Fruit fly (Drosophila melanogaster) whole organism, embryonic: ENCODE results near the gene bbg.

Experiments
- C15 ChIP-seq: fragments of 200-800 bp; sonication (Bioruptor generic); IDR thresholded peaks from 3 replicates; pipeline ENCODE4 v1.3.6; 2022; ENCODE audit warnings: missing biosample characterization, missing genetic modification characterization
- CG10321 ChIP-seq: fragments of 200-800 bp; sonication (Bioruptor generic); IDR thresholded peaks from 2 replicates; pipeline ENCODE4 v1.3.6; 2022; ENCODE audit warnings: missing biosample characterization, missing genetic modification characterization
- CG10565 ChIP-seq: fragments of 200-800 bp; sonication (Bioruptor generic); optimal IDR thresholded peaks from 3 replicates; lab custom pipeline; 2016; ENCODE audit warnings: missing biosample characterization, mild to moderate bottlenecking, missing genetic modification characterization
- CG11504 ChIP-seq: fragments of 200-800 bp; sonication (Bioruptor generic); optimal IDR thresholded peaks from 3 replicates; lab custom pipeline; 2019; ENCODE audit warnings: missing biosample characterization, mild to moderate bottlenecking, missing genetic modification characterization, moderate library complexity
- CG12104 ChIP-seq: fragments of 200-800 bp; sonication (Bioruptor generic); optimal IDR thresholded peaks from 3 replicates; lab custom pipeline; 2016; ENCODE audit warnings: missing biosample characterization, missing genetic modification characterization
- CG12299 ChIP-seq: fragments of 200-800 bp; sonication (Bioruptor generic); optimal IDR thresholded peaks from 2 replicates; lab custom pipeline; 2018; ENCODE audit warnings: missing biosample characterization, mild to moderate bottlenecking, missing genetic modification characterization
- CG14050 ChIP-seq: fragments of 200-800 bp; sonication (Bioruptor generic); IDR thresholded peaks from 3 replicates; pipeline ENCODE4 v1.3.6; 2022; ENCODE audit warnings: missing biosample characterization, missing genetic modification characterization
- CG14710 ChIP-seq: fragments of 200-800 bp; sonication (Bioruptor generic); optimal IDR thresholded peaks from 3 replicates; lab custom pipeline; 2019; ENCODE audit warnings: missing biosample characterization, mild to moderate bottlenecking, missing genetic modification characterization, moderate library complexity
- CG16779 ChIP-seq: fragments of 200-800 bp; sonication (Bioruptor generic); IDR thresholded peaks from 2 replicates; pipeline ENCODE4 v1.3.6; 2022; ENCODE audit warnings: missing biosample characterization, missing genetic modification characterization
- CG17359 ChIP-seq: fragments of 200-800 bp; sonication (Bioruptor generic); optimal IDR thresholded peaks from 3 replicates; lab custom pipeline; 2018; ENCODE audit warnings: missing biosample characterization, mild to moderate bottlenecking, missing genetic modification characterization, moderate library complexity
- CG17385 ChIP-seq: fragments of 200-800 bp; sonication (Bioruptor generic); optimal IDR thresholded peaks from 3 replicates; lab custom pipeline; 2018; ENCODE audit warnings: missing biosample characterization, mild to moderate bottlenecking, missing genetic modification characterization
- CG17912 ChIP-seq: fragments of 200-800 bp; sonication (Bioruptor generic); optimal IDR thresholded peaks from 2 replicates; lab custom pipeline; 2018; ENCODE audit warnings: missing biosample characterization, mild to moderate bottlenecking, missing genetic modification characterization
- CG1792 ChIP-seq: fragments of 200-800 bp; sonication (Bioruptor generic); optimal IDR thresholded peaks from 2 replicates; lab custom pipeline; 2016; ENCODE audit warnings: missing biosample characterization, missing genetic modification characterization
- CG2116 ChIP-seq: fragments of 200-800 bp; sonication (Bioruptor generic); optimal IDR thresholded peaks from 3 replicates; lab custom pipeline; 2018; ENCODE audit warnings: missing biosample characterization, mild to moderate bottlenecking, missing genetic modification characterization
- CG31365 ChIP-seq: fragments of 200-800 bp; sonication (Bioruptor generic); optimal IDR thresholded peaks from 2 replicates; lab custom pipeline; 2018; ENCODE audit warnings: missing biosample characterization, mild to moderate bottlenecking, missing genetic modification characterization
- CG34422 ChIP-seq: fragments of 200-800 bp; sonication (Bioruptor generic); IDR thresholded peaks from 3 replicates; pipeline ENCODE4 v1.3.6; 2022; ENCODE audit warnings: missing biosample characterization, missing genetic modification characterization
- CG42726 ChIP-seq: fragments of 200-800 bp; sonication (Bioruptor generic); IDR thresholded peaks from 2 replicates; pipeline ENCODE4 v1.3.6; 2022; ENCODE audit warnings: missing biosample characterization, missing genetic modification characterization; ENCODE audit not compliant: partially characterized antibody
- CG4360 ChIP-seq: fragments of 200-800 bp; sonication (Bioruptor generic); IDR thresholded peaks from 2 replicates; pipeline ENCODE4 v1.3.6; 2022; ENCODE audit warnings: missing biosample characterization, missing genetic modification characterization
- CG4854 ChIP-seq: fragments of 200-800 bp; sonication (Bioruptor generic); optimal IDR thresholded peaks from 2 replicates; lab custom pipeline; 2016; ENCODE audit warnings: missing biosample characterization, missing genetic modification characterization, inconsistent platforms
- CG6689 ChIP-seq: fragments of 200-800 bp; sonication (Bioruptor generic); IDR thresholded peaks from 2 replicates; pipeline ENCODE4 v1.3.6; 2022; ENCODE audit warnings: missing biosample characterization, missing genetic modification characterization
- CG7271 ChIP-seq: fragments of 200-800 bp; sonication (Bioruptor generic); optimal IDR thresholded peaks from 2 replicates; lab custom pipeline; 2018; ENCODE audit warnings: missing biosample characterization, mild to moderate bottlenecking, missing genetic modification characterization, moderate library complexity
- CG7786 ChIP-seq: fragments of 200-800 bp; sonication (Bioruptor generic); optimal IDR thresholded peaks from 2 replicates; lab custom pipeline; 2016; ENCODE audit warnings: missing biosample characterization, missing genetic modification characterization
- CG9727 ChIP-seq: fragments of 200-800 bp; sonication (Bioruptor generic); optimal IDR thresholded peaks from 3 replicates; lab custom pipeline; 2017; ENCODE audit warnings: missing biosample characterization, mild to moderate bottlenecking, missing genetic modification characterization
- CTCF ChIP-seq: fragments of 200-800 bp; sonication (Bioruptor generic); optimal IDR thresholded peaks from 2 replicates; lab custom pipeline; 2017; ENCODE audit warnings: missing biosample characterization, mild to moderate bottlenecking, missing genetic modification characterization, moderate library complexity
- CkIIα-i1 ChIP-seq: fragments of 200-800 bp; sonication (Bioruptor generic); IDR thresholded peaks from 2 replicates; pipeline ENCODE4 v1.3.6; 2022; ENCODE audit warnings: missing biosample characterization, missing genetic modification characterization
- Elba2 ChIP-seq: fragments of 200-800 bp; sonication (Bioruptor generic); optimal IDR thresholded peaks from 3 replicates; lab custom pipeline; 2016; ENCODE audit warnings: missing biosample characterization, missing genetic modification characterization
- Ets97D ChIP-seq: fragments of 200-800 bp; sonication (Bioruptor generic); optimal IDR thresholded peaks from 3 replicates; lab custom pipeline; 2016; ENCODE audit warnings: missing biosample characterization, missing genetic modification characterization
- HLH3B ChIP-seq: fragments of 200-800 bp; sonication (Bioruptor generic); IDR thresholded peaks from 2 replicates; pipeline ENCODE4 v1.3.6; 2022; ENCODE audit warnings: missing biosample characterization, missing genetic modification characterization
- Hr39 ChIP-seq: fragments of >200 bp; optimal IDR thresholded peaks from 2 replicates; lab custom pipeline; 2017
- MESR4 ChIP-seq: fragments of 200-800 bp; sonication (Bioruptor generic); optimal IDR thresholded peaks from 2 replicates; lab custom pipeline; 2018; ENCODE audit warnings: missing biosample characterization, mild to moderate bottlenecking, missing genetic modification characterization, moderate library complexity
- NFAT ChIP-seq: fragments of 200-800 bp; sonication (Bioruptor generic); IDR thresholded peaks from 2 replicates; pipeline ENCODE4 v1.3.6; 2022; ENCODE audit warnings: missing biosample characterization, missing genetic modification characterization
- Nf-YC ChIP-seq: fragments of 200-800 bp; optimal IDR thresholded peaks from 3 replicates; lab custom pipeline; 2019; ENCODE audit warnings: missing biosample characterization, mild to moderate bottlenecking, missing genetic modification characterization, moderate library complexity
- Sox100B ChIP-seq: fragments of 200-800 bp; sonication (Bioruptor generic); optimal IDR thresholded peaks from 3 replicates; lab custom pipeline; 2018; ENCODE audit warnings: missing biosample characterization, mild to moderate bottlenecking, missing genetic modification characterization
- Stat92E ChIP-seq, 3 experiments: fragments of >200 bp in 2 of 3; fragments of 200-800 bp in 1 of 3; sonication (Bioruptor generic) in 1 of 3; optimal IDR thresholded peaks; 2 replicates each; lab custom pipeline; 2017 to 2019; ENCODE audit warnings: missing biosample characterization in 3 of 3, missing genetic modification characterization in 3 of 3, mild to moderate bottlenecking in 1 of 3, moderate library complexity in 1 of 3
- ab ChIP-seq: fragments of 200-800 bp; sonication (Bioruptor generic); optimal IDR thresholded peaks from 2 replicates; lab custom pipeline; 2016; ENCODE audit warnings: missing biosample characterization, missing genetic modification characterization
- abd-A ChIP-seq: fragments of 200-800 bp; sonication (Bioruptor generic); optimal IDR thresholded peaks from 3 replicates; lab custom pipeline; 2019; ENCODE audit warnings: missing biosample characterization, mild to moderate bottlenecking, missing genetic modification characterization, moderate library complexity
- bab2 ChIP-seq: fragments of 200-800 bp; sonication (Bioruptor generic); optimal IDR thresholded peaks from 2 replicates; lab custom pipeline; 2016; ENCODE audit warnings: missing biosample characterization, missing genetic modification characterization
- chif ChIP-seq, 2 experiments: fragments of 200-800 bp; sonication (Bioruptor generic); optimal IDR thresholded peaks; 3 replicates each; lab custom pipeline; 2016; ENCODE audit warnings: missing biosample characterization in 2 of 2, missing genetic modification characterization in 2 of 2
- ci ChIP-seq: fragments of 200-800 bp; sonication (Bioruptor generic); IDR thresholded peaks from 3 replicates; pipeline ENCODE4 v1.3.6; 2022; ENCODE audit warnings: missing biosample characterization, missing genetic modification characterization
- crc ChIP-seq: fragments of 200-800 bp; sonication (Bioruptor generic); optimal IDR thresholded peaks from 2 replicates; lab custom pipeline; 2016; ENCODE audit warnings: missing biosample characterization, missing genetic modification characterization
- dpn ChIP-seq, 2 experiments: fragments of 200-800 bp; sonication (Bioruptor generic); optimal IDR thresholded peaks; 3 replicates each; lab custom pipeline; 2016; ENCODE audit warnings: missing biosample characterization in 2 of 2, missing genetic modification characterization in 2 of 2
- exex ChIP-seq: fragments of 200-800 bp; sonication (Bioruptor generic); optimal IDR thresholded peaks from 4 replicates; lab custom pipeline; 2018; ENCODE audit warnings: missing biosample characterization, mild to moderate bottlenecking, missing genetic modification characterization, moderate library complexity
- insv ChIP-seq, 2 experiments: fragments of 200-800 bp; sonication (Bioruptor generic); optimal IDR thresholded peaks; 3 replicates each; lab custom pipeline; 2016 to 2018; ENCODE audit warnings: missing biosample characterization in 2 of 2, missing genetic modification characterization in 2 of 2
- klu ChIP-seq: fragments of 200-800 bp; sonication (Bioruptor generic); IDR thresholded peaks from 2 replicates; pipeline ENCODE4 v1.3.6; 2022; ENCODE audit warnings: missing biosample characterization, missing genetic modification characterization
- kni ChIP-seq: fragments of 200-800 bp; sonication (Bioruptor generic); optimal IDR thresholded peaks from 3 replicates; lab custom pipeline; 2017; ENCODE audit warnings: mild to moderate bottlenecking, missing biosample characterization, missing genetic modification reagents, missing genetic modification characterization
- lbe ChIP-seq: fragments of 200-800 bp; sonication (Bioruptor generic); optimal IDR thresholded peaks from 2 replicates; lab custom pipeline; 2016; ENCODE audit warnings: missing biosample characterization, mild to moderate bottlenecking, missing genetic modification characterization
- lilli ChIP-seq: fragments of 200-800 bp; sonication (Bioruptor generic); optimal IDR thresholded peaks from 3 replicates; lab custom pipeline; 2016; ENCODE audit warnings: missing biosample characterization, missing genetic modification characterization
- pan ChIP-seq, 4 experiments: fragments of >200 bp in 3 of 4; fragments of 200-800 bp in 1 of 4; sonication (Bioruptor generic) in 1 of 4; optimal IDR thresholded peaks in 3 of 4; IDR thresholded peaks in 1 of 4; 2 replicates each; pipeline versions ENCODE4 v1.3.6 to Lab custom; 2017 to 2022; ENCODE audit warnings: missing biosample characterization in 2 of 4, missing genetic modification characterization in 2 of 4, mixed read lengths in 1 of 4
- pho ChIP-seq: fragments of 200-800 bp; sonication (Bioruptor generic); optimal IDR thresholded peaks from 2 replicates; lab custom pipeline; 2016; ENCODE audit warnings: missing biosample characterization, missing genetic modification characterization
- slou ChIP-seq: fragments of 200-800 bp; sonication (Bioruptor generic); optimal IDR thresholded peaks from 3 replicates; lab custom pipeline; 2016; ENCODE audit warnings: missing biosample characterization, missing genetic modification characterization
- ssp ChIP-seq: fragments of 200-800 bp; sonication (Bioruptor generic); IDR thresholded peaks from 2 replicates; pipeline ENCODE4 v1.3.6; 2022; ENCODE audit warnings: missing biosample characterization, missing genetic modification characterization
- toy ChIP-seq: fragments of 200-800 bp; sonication (Bioruptor generic); IDR thresholded peaks from 2 replicates; pipeline ENCODE4 v1.3.6; 2022; ENCODE audit warnings: missing biosample characterization, missing genetic modification characterization
- trem ChIP-seq: fragments of 200-800 bp; optimal IDR thresholded peaks from 3 replicates; lab custom pipeline; 2019; ENCODE audit warnings: missing biosample characterization, mild to moderate bottlenecking, missing genetic modification characterization, moderate library complexity

bbg gene

dm6 chr3L:14553891-14554303 is 17.8 kb upstream of the bbg start (continued):
- TF ChIP-seq toy: no peak
- TF ChIP-seq CG7786 (GFP tag; lab: Kevin White, UChicago): no peak
- no peak for TF ChIP-seq pho
- TF ChIP-seq CG11504 (tag; lab: Kevin White, UChicago): no peak
- peak; percentile 47 for TF ChIP-seq CTCF (GFP tag; lab: Kevin White, UChicago)
- TF ChIP-seq CG7271 (tag; lab: Kevin White, UChicago): no peak
- no peak for TF ChIP-seq CG10321 (GFP tag; lab: Robert Waterston, UW)
- peak; percentile 2 for TF ChIP-seq Nf-YC (tag; lab: Kevin White, UChicago)
- TF ChIP-seq Sox100B (GFP tag; lab: Kevin White, UChicago): no peak
- no peak for TF ChIP-seq CG4360 (GFP tag; lab: Robert Waterston, UW)
- TF ChIP-seq ab (GFP tag; lab: Kevin White, UChicago): no peak
- TF ChIP-seq CG17912 (GFP tag; lab: Kevin White, UChicago): no peak
- TF ChIP-seq Stat92E (GFP tag; optimal IDR thresholded peaks at IDR 0.05; lab: Kevin White, UChicago): no peak
- TF ChIP-seq CG10565: no peak
- TF ChIP-seq CG12299 (tag; lab: Kevin White, UChicago): no peak
- TF ChIP-seq CG2116: no peak
- no peak for TF ChIP-seq CG14050
- no peak for TF ChIP-seq klu (GFP tag; lab: Robert Waterston, UW)
- TF ChIP-seq CG34422: no peak
- peak; percentile 81 for TF ChIP-seq exex
- TF ChIP-seq lilli (GFP tag; lab: Kevin White, UChicago): no peak
- no peak for TF ChIP-seq Elba2 (GFP tag; lab: Kevin White, UChicago)
- no peak for TF ChIP-seq pan (optimal IDR thresholded peaks at IDR 0.05; lab: Kevin White, UChicago)
- TF ChIP-seq pan (GFP tag; optimal IDR thresholded peaks at IDR 0.05 in 1 of 2, IDR thresholded peaks at IDR 0.05 in 1 of 2): no peak
- TF ChIP-seq ci (GFP tag; lab: Robert Waterston, UW): no peak
- TF ChIP-seq crc (GFP tag; lab: Kevin White, UChicago): no peak
- no peak for TF ChIP-seq CkIIα-i1 (GFP tag; lab: Robert Waterston, UW)
- TF ChIP-seq MESR4 (GFP tag; lab: Kevin White, UChicago): no peak
- TF ChIP-seq Hr39 (lab: Kevin White, UChicago): no peak
- no peak for TF ChIP-seq NFAT (GFP tag; lab: Robert Waterston, UW)
- TF ChIP-seq chif (GFP tag; optimal IDR thresholded peaks at IDR 0.05; lab: Kevin White, UChicago): no peak
- TF ChIP-seq C15 (GFP tag; lab: Robert Waterston, UW): no peak
- TF ChIP-seq lbe (GFP tag; lab: Kevin White, UChicago): no peak
- no peak for TF ChIP-seq CG17385 (GFP tag; lab: Kevin White, UChicago)
- TF ChIP-seq CG12104 (GFP tag; lab: Kevin White, UChicago): no peak
- TF ChIP-seq Ets97D (GFP tag; lab: Kevin White, UChicago): no peak
- no peak for TF ChIP-seq CG42726
- TF ChIP-seq ssp (GFP tag; lab: Robert Waterston, UW): no peak
- TF ChIP-seq slou (GFP tag; lab: Kevin White, UChicago): no peak
- TF ChIP-seq CG9727 (GFP tag; lab: Kevin White, UChicago): no peak
- no peak for TF ChIP-seq CG16779 (GFP tag; lab: Robert Waterston, UW)
- no peak for TF ChIP-seq CG14710 (tag; lab: Kevin White, UChicago)
- TF ChIP-seq dpn (GFP tag; optimal IDR thresholded peaks at IDR 0.05; lab: Kevin White, UChicago): no peak
- no peak for TF ChIP-seq bab2 (GFP tag; lab: Kevin White, UChicago)
- TF ChIP-seq abd-A (tag; lab: Kevin White, UChicago): no peak
- TF ChIP-seq trem (tag; lab: Kevin White, UChicago): no peak
- TF ChIP-seq HLH3B (GFP tag; lab: Robert Waterston, UW): no peak
- TF ChIP-seq CG31365: no peak
- TF ChIP-seq CG6689 (GFP tag; lab: Robert Waterston, UW): no peak
- no peak for TF ChIP-seq CG1792 (GFP tag; lab: Kevin White, UChicago)
- no peak for TF ChIP-seq insv (GFP tag; optimal IDR thresholded peaks at IDR 0.05; lab: Kevin White, UChicago)
- TF ChIP-seq CG17359 (tag; lab: Kevin White, UChicago): no peak
- TF ChIP-seq kni (GFP tag; lab: Kevin White, UChicago): no peak
- TF ChIP-seq CG4854 (GFP tag; lab: Kevin White, UChicago): no peak
